Fruit fly (Drosophila melanogaster): Measurements from ENCODE around the gene dsf.
A peak's percentile ranks its signal among the peaks of the same experiment; 100 is the strongest.

The dsf gene

DNA sequence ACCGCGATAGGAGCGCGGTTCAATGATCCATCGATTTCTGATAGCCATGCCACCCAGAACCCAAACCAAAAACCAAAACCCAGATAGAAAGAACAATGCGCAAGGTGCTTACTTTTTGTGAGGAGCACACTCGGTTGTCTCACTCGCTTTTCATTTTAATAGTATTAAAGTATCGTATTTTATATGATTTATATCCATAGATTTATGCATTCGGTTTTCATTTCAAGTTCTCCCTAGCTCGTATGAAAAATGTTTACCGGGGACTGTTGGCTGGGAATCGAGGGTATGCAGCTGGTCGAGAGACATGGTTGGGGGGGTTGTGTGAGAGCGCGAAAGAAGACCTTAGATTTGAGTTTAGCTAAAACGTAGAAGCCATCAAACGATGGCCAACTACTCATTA lies 46.3 kb downstream of the dsf start:
- TF ChIP-seq CG14711 (tag; optimal IDR thresholded peaks at IDR 0.05) (no peak), CG7101 (tag; optimal IDR thresholded peaks at IDR 0.05) (no peak), ovo (GFP tag; optimal IDR thresholded peaks at IDR 0.05) (no peak), CG5204 (GFP tag; optimal IDR thresholded peaks at IDR 0.05) (no peak)

DNA sequence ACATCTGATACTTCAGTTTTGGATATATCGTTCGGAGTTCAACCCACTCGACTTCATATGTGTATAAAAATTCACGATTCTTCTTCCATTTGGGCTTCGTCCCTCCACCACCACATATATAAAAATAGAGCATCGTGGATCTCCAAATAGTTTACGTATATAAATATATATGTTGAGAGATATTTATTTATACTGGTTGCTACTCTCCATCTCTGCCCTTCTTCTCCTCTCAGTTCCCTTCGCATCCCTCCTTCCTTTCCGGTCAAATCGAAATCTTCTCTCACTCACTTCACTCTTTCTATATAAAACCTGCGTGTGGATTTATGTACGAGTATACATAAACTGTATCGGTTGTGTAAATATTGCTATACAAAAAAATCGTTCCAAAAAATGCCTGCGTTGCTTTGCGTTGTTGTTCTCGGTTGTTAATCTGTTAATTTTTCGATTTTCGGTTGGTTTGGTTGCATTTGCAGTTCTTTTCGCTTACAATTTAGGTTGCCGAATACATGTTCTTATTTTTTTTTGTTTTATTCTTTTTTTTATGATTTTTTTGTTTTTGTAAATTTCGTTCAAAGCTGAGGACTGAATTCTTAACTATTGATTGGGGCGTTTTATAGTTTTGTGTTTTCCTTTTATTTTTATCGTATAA lies 47.0 kb downstream of the dsf start:
- TF ChIP-seq CG5204 (GFP tag; optimal IDR thresholded peaks at IDR 0.05), result no peak
- TF ChIP-seq tj (GFP tag; optimal IDR thresholded peaks at IDR 0.05), result peak; percentile 88
- TF ChIP-seq kay (GFP tag; ENCODE audit: borderline replicate concordance), result peak; percentile 57
- TF ChIP-seq CG12768 (GFP tag; optimal IDR thresholded peaks at IDR 0.05), result no peak
- no peak for TF ChIP-seq Hr96 (GFP tag; optimal IDR thresholded peaks at IDR 0.05)
- TF ChIP-seq CG1620 (GFP tag; optimal IDR thresholded peaks at IDR 0.05), result no peak
- no peak for TF ChIP-seq Clk (GFP tag; optimal IDR thresholded peaks at IDR 0.05)

DNA sequence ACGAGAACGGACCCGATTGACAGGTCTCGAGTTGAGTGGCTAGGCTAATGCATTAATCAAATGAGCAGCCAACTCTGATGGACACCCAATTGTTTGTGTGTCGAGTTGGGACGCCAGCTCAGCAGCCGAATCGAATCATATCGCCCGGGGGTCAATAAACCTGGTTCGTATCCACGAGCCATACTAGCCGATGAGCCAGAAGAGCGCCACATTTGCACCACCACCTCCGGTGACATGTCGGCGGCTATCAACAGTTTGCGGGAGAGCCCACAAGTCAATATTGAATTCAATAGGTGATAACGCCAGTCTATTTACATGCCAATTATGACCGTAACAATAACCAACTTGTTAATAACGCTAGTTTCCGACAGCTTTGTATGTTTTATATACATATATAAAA lies 48.4 kb downstream of the dsf start:
- TF ChIP-seq tj (GFP tag; optimal IDR thresholded peaks at IDR 0.05) (peak; percentile 4), CG14711 (tag; optimal IDR thresholded peaks at IDR 0.05) (peak; percentile 52), cnc (optimal IDR thresholded peaks at IDR 0.05) (no peak), CG12768 (GFP tag; optimal IDR thresholded peaks at IDR 0.05) (peak; percentile 76), Mnt (GFP tag; optimal IDR thresholded peaks at IDR 0.05) (peak; percentile 46), CG7045 (GFP tag; optimal IDR thresholded peaks at IDR 0.05) (peak; percentile 73), Crg-1 (GFP tag; optimal IDR thresholded peaks at IDR 0.05) (peak; percentile 85), bab1 (GFP tag; optimal IDR thresholded peaks at IDR 0.05) (no peak), CG33017 (tag; optimal IDR thresholded peaks at IDR 0.05) (peak; percentile 17), CG11617 (GFP tag; optimal IDR thresholded peaks at IDR 0.05) (peak; percentile 47), toe (GFP tag; optimal IDR thresholded peaks at IDR 0.05) (peak; percentile 12), CG1620 (GFP tag; optimal IDR thresholded peaks at IDR 0.05) (peak; percentile 41), ovo (GFP tag; optimal IDR thresholded peaks at IDR 0.05) (peak; percentile 79), Hr96 (GFP tag; optimal IDR thresholded peaks at IDR 0.05) (no peak), pad (GFP tag; optimal IDR thresholded peaks at IDR 0.05) (peak; percentile 50), CG7101 (tag; optimal IDR thresholded peaks at IDR 0.05) (peak; percentile 70), kay (GFP tag; ENCODE audit: borderline replicate concordance) (peak; percentile 89), Clk (GFP tag; optimal IDR thresholded peaks at IDR 0.05) (peak; percentile 59), cic (GFP tag; optimal IDR thresholded peaks at IDR 0.05) (peak; percentile 46), CG5204 (GFP tag; optimal IDR thresholded peaks at IDR 0.05) (no peak)

DNA sequence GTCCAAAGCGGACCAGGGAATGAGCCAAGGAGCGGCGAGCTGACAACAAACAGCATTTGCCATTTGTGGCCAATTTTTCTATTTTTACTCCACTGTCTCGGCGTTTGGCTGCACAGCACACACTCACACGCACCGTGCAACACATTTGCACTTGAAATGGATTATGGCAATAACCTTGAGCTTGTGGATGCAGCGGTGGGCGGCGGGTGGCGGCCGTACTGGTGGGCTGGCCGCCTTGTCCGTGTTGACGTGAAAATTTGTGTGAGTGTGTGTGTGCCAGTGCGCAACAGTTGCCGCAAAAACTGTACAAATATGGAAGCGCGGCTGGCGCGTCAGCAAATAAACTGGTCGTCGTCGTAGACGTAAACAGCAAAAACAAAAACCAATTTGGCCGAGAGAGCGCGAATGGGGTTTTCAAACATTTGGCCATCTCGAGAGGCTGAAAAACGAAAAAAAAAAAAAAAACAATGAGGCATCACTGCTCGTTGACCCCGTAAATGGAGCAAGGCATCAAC lies 49.3 kb downstream of the dsf start:
- TF ChIP-seq Clk (GFP tag; optimal IDR thresholded peaks at IDR 0.05) (no peak), tj (GFP tag; optimal IDR thresholded peaks at IDR 0.05) (peak; percentile 26)

DNA sequence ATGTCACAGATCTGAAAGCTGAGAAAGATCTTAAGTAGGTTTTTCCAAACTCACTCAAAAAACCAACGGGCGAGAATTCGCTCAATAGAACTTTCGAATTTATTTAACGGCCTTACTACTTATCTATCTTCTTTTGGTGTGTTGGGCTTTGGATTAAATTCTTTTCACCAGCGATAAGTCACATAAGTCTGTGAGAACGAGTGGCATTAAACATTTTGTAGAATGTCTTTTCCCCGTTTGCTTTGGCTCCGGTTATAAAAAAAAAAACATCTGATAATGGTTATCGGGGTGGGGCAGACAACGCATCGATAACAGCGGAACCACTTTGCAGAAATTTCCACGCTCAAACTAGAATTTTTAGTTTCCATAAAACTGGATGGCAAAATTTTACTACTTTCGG lies 49.9 kb downstream of the dsf start:
- TF ChIP-seq CG11617 (GFP tag; optimal IDR thresholded peaks at IDR 0.05) (no peak), kay (GFP tag; ENCODE audit: borderline replicate concordance) (no peak), Clk (GFP tag; optimal IDR thresholded peaks at IDR 0.05) (no peak), CG5204 (GFP tag; optimal IDR thresholded peaks at IDR 0.05) (no peak), Mnt (GFP tag; optimal IDR thresholded peaks at IDR 0.05) (no peak)

DNA sequence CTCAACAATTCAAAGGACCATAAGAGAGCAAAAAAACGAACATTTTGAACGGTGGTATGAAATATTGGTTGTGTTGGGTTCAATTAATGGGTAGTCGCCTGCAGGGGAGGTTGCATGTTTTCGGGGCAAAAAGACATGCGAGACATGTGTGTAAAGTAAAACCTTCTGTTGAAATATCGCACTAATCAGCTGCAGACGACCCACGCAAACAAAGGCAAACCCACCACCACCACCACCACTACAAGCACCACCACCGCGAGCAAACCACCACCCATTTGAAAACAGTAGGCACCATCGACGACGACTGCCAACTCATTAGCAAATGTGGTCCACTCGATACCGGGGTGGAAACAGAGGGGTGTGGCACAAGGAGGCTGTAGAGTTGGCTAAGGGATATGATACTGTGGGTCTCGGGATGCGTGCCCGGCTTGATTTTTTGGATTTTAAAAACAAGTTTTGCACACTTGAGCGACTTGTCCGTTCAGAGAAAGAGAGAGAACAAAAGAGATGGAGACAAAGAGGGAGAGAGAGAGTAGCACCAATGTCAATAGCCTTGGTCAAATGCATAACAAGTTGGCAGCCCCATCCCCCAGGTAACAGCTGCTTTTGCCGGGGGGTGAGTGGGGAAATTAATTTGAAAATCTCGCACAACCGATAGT lies 51.5 kb downstream of the dsf start:
- TF ChIP-seq CG1620 (GFP tag; optimal IDR thresholded peaks at IDR 0.05) (peak; percentile 4), Clk (GFP tag; optimal IDR thresholded peaks at IDR 0.05) (no peak), pad (GFP tag; optimal IDR thresholded peaks at IDR 0.05) (peak; percentile 47), cic (GFP tag; optimal IDR thresholded peaks at IDR 0.05) (peak; percentile 48), bab1 (GFP tag; optimal IDR thresholded peaks at IDR 0.05) (no peak), Crg-1 (GFP tag; optimal IDR thresholded peaks at IDR 0.05) (peak; percentile 8)

dm6 chr2L:5977729-5978078 lies 52.0 kb downstream of the dsf start:
- TF ChIP-seq kay (GFP tag; ENCODE audit: borderline replicate concordance) (peak; percentile 91), Clk (GFP tag; optimal IDR thresholded peaks at IDR 0.05) (no peak)

All from whole organism, adult.